Fruit fly (Drosophila melanogaster): Measurements from ENCODE around the gene gro.

The gro gene

dm6 chr3R:26017771-26018731, 23.5 kb upstream of the gro start (continued):
- TF ChIP-seq CG16779 (tag; optimal IDR thresholded peaks at IDR 0.05), result peak; percentile 84
- no peak; the same call in 1 of the 2 replicates for TF ChIP-seq CG11294 (GFP tag; IDR thresholded peaks at IDR 0.05)
- peak; percentile 90 for TF ChIP-seq CG8119 (GFP tag; IDR thresholded peaks at IDR 0.05)
- TF ChIP-seq dac (GFP tag; optimal IDR thresholded peaks at IDR 0.05), result peak; percentile 64
- peak; percentile 92 for TF ChIP-seq fd59A (GFP tag; optimal IDR thresholded peaks at IDR 0.05)
- TF ChIP-seq CG10631 (GFP tag; optimal IDR thresholded peaks at IDR 0.05), result peak; percentile 94
- TF ChIP-seq Gug (GFP tag; IDR thresholded peaks at IDR 0.05), result peak; percentile 54
- TF ChIP-seq acj6 (GFP tag; optimal IDR thresholded peaks at IDR 0.05), result peak; percentile 92
- peak; percentile 72 for TF ChIP-seq lz (GFP tag; optimal IDR thresholded peaks at IDR 0.05)
- TF ChIP-seq CG32006 (GFP tag; optimal IDR thresholded peaks at IDR 0.05), result peak; percentile 88
- peak; percentile 92 for TF ChIP-seq svp (GFP tag)
- peak; percentile 61 for TF ChIP-seq Hr4 (GFP tag; optimal IDR thresholded peaks at IDR 0.05)
- TF ChIP-seq CG9139 (GFP tag; optimal IDR thresholded peaks at IDR 0.05), result peak; percentile 91
- TF ChIP-seq CG1621 (tag; optimal IDR thresholded peaks at IDR 0.05), result peak; percentile 77
- peak; percentile 84 for TF ChIP-seq topi (GFP tag; optimal IDR thresholded peaks at IDR 0.05)

dm6 chr3R:26019232-26019631, 22.3 kb upstream of the gro start:
- peak; percentile 0 for TF ChIP-seq CG10669 (GFP tag; optimal IDR thresholded peaks at IDR 0.05)
- peak; percentile 64 for TF ChIP-seq OdsH (GFP tag; optimal IDR thresholded peaks at IDR 0.05)
- peak; percentile 86 for TF ChIP-seq eg (GFP tag; IDR thresholded peaks at IDR 0.05)
- peak; percentile 69 for TF ChIP-seq achi (GFP tag; optimal IDR thresholded peaks at IDR 0.05)
- no peak for TF ChIP-seq fd59A (GFP tag; optimal IDR thresholded peaks at IDR 0.05)
- TF ChIP-seq Sox15 (GFP tag; optimal IDR thresholded peaks at IDR 0.05), result no peak
- no peak for TF ChIP-seq Met (GFP tag; optimal IDR thresholded peaks at IDR 0.05)
- TF ChIP-seq CG11294 (GFP tag; IDR thresholded peaks at IDR 0.05), result peak; percentile 69
- peak; percentile 67 for TF ChIP-seq Lpt (GFP tag; optimal IDR thresholded peaks at IDR 0.05)
- TF ChIP-seq salr (GFP tag; optimal IDR thresholded peaks at IDR 0.05), result peak in 1 of 2 experiments; percentile 53
- TF ChIP-seq CG11902 (GFP tag; optimal IDR thresholded peaks at IDR 0.05), result no peak
- no peak for TF ChIP-seq lz (GFP tag; optimal IDR thresholded peaks at IDR 0.05)
- TF ChIP-seq CG7368 (GFP tag; optimal IDR thresholded peaks at IDR 0.05), result no peak
- peak; percentile 64 for TF ChIP-seq Ets96B (tag; optimal IDR thresholded peaks at IDR 0.05)
- peak; percentile 68 for TF ChIP-seq Eip78C (GFP tag)
- peak; percentile 85 for TF ChIP-seq CG6276 (GFP tag; optimal IDR thresholded peaks at IDR 0.05)
- TF ChIP-seq esn (GFP tag; optimal IDR thresholded peaks at IDR 0.05), result no peak
- TF ChIP-seq CG34406 (GFP tag; optimal IDR thresholded peaks at IDR 0.05), result no peak
- TF ChIP-seq CG10631 (GFP tag; optimal IDR thresholded peaks at IDR 0.05), result peak; percentile 70
- no peak for TF ChIP-seq fkh (GFP tag; optimal IDR thresholded peaks at IDR 0.05)
- peak; percentile 76 for TF ChIP-seq Gug (GFP tag; IDR thresholded peaks at IDR 0.05)
- TF ChIP-seq CG6163 (GFP tag; IDR thresholded peaks at IDR 0.05), result peak; percentile 81
- no peak for TF ChIP-seq CG1621 (tag; optimal IDR thresholded peaks at IDR 0.05)
- peak; percentile 39 for TF ChIP-seq net (GFP tag; optimal IDR thresholded peaks at IDR 0.05)
- peak; percentile 52 for TF ChIP-seq CG3919 (GFP tag; optimal IDR thresholded peaks at IDR 0.05)
- TF ChIP-seq Hr4 (GFP tag; optimal IDR thresholded peaks at IDR 0.05), result peak; percentile 75
- TF ChIP-seq CG9139 (GFP tag; optimal IDR thresholded peaks at IDR 0.05), result no peak
- no peak for TF ChIP-seq vri (GFP tag; optimal IDR thresholded peaks at IDR 0.05)
- peak; percentile 23 for TF ChIP-seq CG6808 (GFP tag; optimal IDR thresholded peaks at IDR 0.05)
- TF ChIP-seq CG8319 (GFP tag; optimal IDR thresholded peaks at IDR 0.05), result no peak
- TF ChIP-seq acj6 (GFP tag; optimal IDR thresholded peaks at IDR 0.05), result peak; percentile 45
- peak; percentile 0 for TF ChIP-seq CG11762 (GFP tag; optimal IDR thresholded peaks at IDR 0.05; ENCODE audit: insufficient read depth)
- TF ChIP-seq pdm3 (GFP tag; optimal IDR thresholded peaks at IDR 0.05), result peak; percentile 20
- TF ChIP-seq Smox (GFP tag; optimal IDR thresholded peaks at IDR 0.05), result no peak
- no peak for TF ChIP-seq topi (GFP tag; optimal IDR thresholded peaks at IDR 0.05)
- TF ChIP-seq CG3032 (tag; optimal IDR thresholded peaks at IDR 0.05), result peak; percentile 37
- TF ChIP-seq CG16779 (tag; optimal IDR thresholded peaks at IDR 0.05), result no peak
- TF ChIP-seq Eip93F (GFP tag; optimal IDR thresholded peaks at IDR 0.05), result no peak
- TF ChIP-seq CG31627 (GFP tag; optimal IDR thresholded peaks at IDR 0.05), result no peak
- TF ChIP-seq CG15336 (GFP tag; IDR thresholded peaks at IDR 0.05), result peak; percentile 95
- TF ChIP-seq CG4318 (GFP tag; optimal IDR thresholded peaks at IDR 0.05), result peak; percentile 81
- no peak for TF ChIP-seq Hr39 (GFP tag; optimal IDR thresholded peaks at IDR 0.05)
- TF ChIP-seq Sox14 (GFP tag; optimal IDR thresholded peaks at IDR 0.05), result peak; percentile 19
